Worm (Caenorhabditis elegans): Measurements from ENCODE around the gene gtf-2H3.

ce11 chrIII:10154993-10155392 is 35.0 kb upstream of the gtf-2H3 start:
- TF ChIP-seq ztf-11 (tag; optimal IDR thresholded peaks at IDR 0.05): no peak
- TF ChIP-seq zag-1 (tag; optimal IDR thresholded peaks at IDR 0.05): no peak
- no peak for TF ChIP-seq pha-4 (GFP tag; IDR thresholded peaks at IDR 0.05)
- TF ChIP-seq pha-4 (tag; optimal IDR thresholded peaks at IDR 0.05): peak; percentile 2
- TF ChIP-seq unc-130 (GFP tag; optimal IDR thresholded peaks at IDR 0.05): no peak
- TF ChIP-seq hlh-11 (tag; optimal IDR thresholded peaks at IDR 0.05): no peak
- TF ChIP-seq R02D3.7 (tag; optimal IDR thresholded peaks at IDR 0.05): no peak
- no peak for TF ChIP-seq ama-1 (optimal IDR thresholded peaks at IDR 0.05)
- no peak for TF ChIP-seq Y48G9A.11 (GFP tag; IDR thresholded peaks at IDR 0.05)
